Worm (Caenorhabditis elegans) whole organism, L2 larva: ENCODE results near the gene uba-1.
A peak's percentile ranks its signal among the peaks of the same experiment; 100 is the strongest.

Source experiments
- F13H6.1 ChIP-seq: sonication (generic microtip); optimal IDR thresholded peaks from 2 replicates; lab custom pipeline; 2016; ENCODE audit warnings: missing genetic modification characterization, missing compliant biosample characterization
- ZK546.5 ChIP-seq: sonication (generic microtip); optimal IDR thresholded peaks from 2 replicates; lab custom pipeline; 2017; ENCODE audit warnings: missing biosample characterization, missing genetic modification characterization
- alr-1 ChIP-seq: fragments of 150-350 bp; optimal IDR thresholded peaks from 2 replicates; lab custom pipeline; 2014; ENCODE audit warnings: missing biosample characterization, missing genetic modification characterization
- ama-1 ChIP-seq: fragments of 150-350 bp; optimal IDR thresholded peaks from 2 replicates; lab custom pipeline; 2018; ENCODE audit warnings: inconsistent platforms
- blmp-1 ChIP-seq: sonication (generic microtip); optimal IDR thresholded peaks from 2 replicates; lab custom pipeline; 2017; ENCODE audit warnings: missing genetic modification characterization, mild to moderate bottlenecking, missing compliant biosample characterization, antibody characterized with exemption, moderate library complexity; ENCODE audit not compliant: insufficient read depth
- ceh-16 ChIP-seq: fragments of 150-350 bp; optimal IDR thresholded peaks from 2 replicates; lab custom pipeline; 2014; ENCODE audit warnings: missing biosample characterization, missing genetic modification characterization
- ceh-82 ChIP-seq: fragments of 150-350 bp; optimal IDR thresholded peaks from 2 replicates; lab custom pipeline; 2014; ENCODE audit warnings: missing biosample characterization, missing genetic modification characterization
- crh-2 ChIP-seq: sonication (generic microtip); optimal IDR thresholded peaks from 2 replicates; lab custom pipeline; 2017; ENCODE audit warnings: missing biosample characterization, missing genetic modification characterization
- dmd-4 ChIP-seq: sonication (generic microtip); optimal IDR thresholded peaks from 2 replicates; lab custom pipeline; 2017; ENCODE audit warnings: missing biosample characterization, missing genetic modification characterization
- egl-27 ChIP-seq: sonication (generic microtip); optimal IDR thresholded peaks from 3 replicates; lab custom pipeline; 2017; ENCODE audit warnings: missing biosample characterization, missing genetic modification reagents, missing genetic modification characterization
- elt-1 ChIP-seq: fragments of 150-350 bp; optimal IDR thresholded peaks from 2 replicates; lab custom pipeline; 2014; ENCODE audit warnings: missing biosample characterization, missing genetic modification characterization
- elt-3 ChIP-seq: sonication (generic microtip); optimal IDR thresholded peaks from 2 replicates; lab custom pipeline; 2017; ENCODE audit warnings: missing biosample characterization, missing genetic modification characterization
- gmeb-1 ChIP-seq: fragments of 150-350 bp; optimal IDR thresholded peaks from 2 replicates; lab custom pipeline; 2014; ENCODE audit warnings: missing biosample characterization, missing genetic modification characterization
- lsy-2 ChIP-seq, 2 experiments: fragments of 150-350 bp in 1 of 2; sonication (generic microtip) in 1 of 2; optimal IDR thresholded peaks; 2 replicates each; lab custom pipeline; 2014 to 2017; ENCODE audit warnings: missing biosample characterization in 2 of 2, missing genetic modification characterization in 2 of 2
- mab-5 ChIP-seq: fragments of 150-350 bp; optimal IDR thresholded peaks from 2 replicates; lab custom pipeline; 2014; ENCODE audit warnings: missing biosample characterization, missing genetic modification characterization
- mdl-1 ChIP-seq, 2 experiments: fragments of 150-350 bp in 1 of 2; sonication (generic microtip) in 1 of 2; optimal IDR thresholded peaks; 2 replicates each; lab custom pipeline; 2017; ENCODE audit warnings: missing biosample characterization in 2 of 2, missing genetic modification characterization in 2 of 2
- nhr-10 ChIP-seq: sonication (generic microtip); optimal IDR thresholded peaks from 2 replicates; lab custom pipeline; 2017; ENCODE audit warnings: missing biosample characterization, missing genetic modification characterization
- nhr-129 ChIP-seq: fragments of 150-350 bp; optimal IDR thresholded peaks from 2 replicates; lab custom pipeline; 2014; ENCODE audit warnings: missing biosample characterization, missing genetic modification characterization
- nhr-23 ChIP-seq: fragments of 150-350 bp; optimal IDR thresholded peaks from 2 replicates; lab custom pipeline; 2014; ENCODE audit warnings: missing biosample characterization, missing genetic modification reagents, missing genetic modification characterization
- nhr-237 ChIP-seq: fragments of 150-350 bp; optimal IDR thresholded peaks from 2 replicates; lab custom pipeline; 2014; ENCODE audit warnings: missing biosample characterization, missing genetic modification characterization
- nhr-25 ChIP-seq: fragments of 150-350 bp; sonication (generic microtip); optimal IDR thresholded peaks from 3 replicates; lab custom pipeline; 2014; ENCODE audit warnings: missing biosample characterization, missing genetic modification characterization
- nhr-6 ChIP-seq: fragments of 150-350 bp; optimal IDR thresholded peaks from 2 replicates; lab custom pipeline; 2014; ENCODE audit warnings: missing biosample characterization, missing genetic modification characterization
- nhr-77 ChIP-seq: fragments of 150-350 bp; optimal IDR thresholded peaks from 2 replicates; lab custom pipeline; 2014; ENCODE audit warnings: missing biosample characterization, missing genetic modification characterization
- peb-1 ChIP-seq: fragments of 150-350 bp; optimal IDR thresholded peaks from 2 replicates; lab custom pipeline; 2014; ENCODE audit warnings: missing biosample characterization, missing genetic modification characterization
- skn-1 ChIP-seq: sonication (generic microtip); optimal IDR thresholded peaks from 2 replicates; lab custom pipeline; 2017; ENCODE audit warnings: missing biosample characterization, missing genetic modification characterization
- sma-3 ChIP-seq: sonication (generic microtip); optimal IDR thresholded peaks from 2 replicates; lab custom pipeline; 2016; ENCODE audit warnings: missing genetic modification reagents, missing genetic modification characterization, missing compliant biosample characterization
- sma-9 ChIP-seq, 2 experiments: fragments of 150-350 bp in 1 of 2; sonication (generic microtip) in 1 of 2; optimal IDR thresholded peaks; 2 replicates each; lab custom pipeline; 2014 to 2016; ENCODE audit warnings: missing genetic modification characterization in 2 of 2, mild to moderate bottlenecking in 1 of 2, missing biosample characterization in 1 of 2, missing compliant biosample characterization in 1 of 2, missing genetic modification reagents in 1 of 2, moderate library complexity in 1 of 2
- unc-55 ChIP-seq: fragments of 150-350 bp; sonication (generic microtip); optimal IDR thresholded peaks from 3 replicates; lab custom pipeline; 2014; ENCODE audit warnings: missing biosample characterization, missing genetic modification reagents, missing genetic modification characterization
- unc-62 ChIP-seq: fragments of 150-350 bp; optimal IDR thresholded peaks from 2 replicates; lab custom pipeline; 2014; ENCODE audit warnings: missing biosample characterization, missing genetic modification reagents, missing genetic modification characterization
- zag-1 ChIP-seq: fragments of 150-350 bp; optimal IDR thresholded peaks from 2 replicates; lab custom pipeline; 2014; ENCODE audit warnings: missing biosample characterization, missing genetic modification characterization
- ztf-1 ChIP-seq: fragments of 200-800 bp; sonication (Bioruptor generic); conservative IDR thresholded peaks from 2 replicates; pipeline ENCODE4 v1.3.6; 2022; ENCODE audit warnings: missing genetic modification characterization, missing compliant biosample characterization
- ztf-4 ChIP-seq: fragments of 150-350 bp; optimal IDR thresholded peaks from 2 replicates; lab custom pipeline; 2014; ENCODE audit warnings: missing biosample characterization, missing genetic modification characterization

Gene uba-1

ce11 chrIV:9972629-9973028, 22.1 kb downstream of the uba-1 start, which contains the start of the genes C47E12.12 and C47E12.10:
TSS of gene C47E12.12 (minus strand) at chrIV:9972729.
TSS of gene C47E12.10 (plus strand) at chrIV:9972800.
- TF ChIP-seq alr-1 (tag; lab: Kevin White, UChicago) (no peak), elt-3 (tag; lab: Kevin White, UChicago) (no peak), nhr-129 (tag; lab: Kevin White, UChicago) (no peak), skn-1 (tag; lab: Kevin White, UChicago) (no peak), elt-1 (tag; lab: Kevin White, UChicago) (no peak), lsy-2 (tag; optimal IDR thresholded peaks at IDR 0.05; lab: Kevin White, UChicago) (no peak), mdl-1 (tag; optimal IDR thresholded peaks at IDR 0.05; lab: Kevin White, UChicago) (no peak), dmd-4 (no peak), ama-1 (lab: Kevin White, UChicago) (no peak), nhr-77 (tag; lab: Kevin White, UChicago) (no peak), gmeb-1 (tag; lab: Kevin White, UChicago) (no peak), peb-1 (no peak), blmp-1 (tag; lab: Kevin White, UChicago) (no peak), mab-5 (tag; lab: Kevin White, UChicago) (no peak), ceh-16 (tag; lab: Kevin White, UChicago) (no peak), ceh-82 (tag; lab: Kevin White, UChicago) (no peak)
- TF ChIP-seq, all 48 proteins: peak for 0

DNA sequence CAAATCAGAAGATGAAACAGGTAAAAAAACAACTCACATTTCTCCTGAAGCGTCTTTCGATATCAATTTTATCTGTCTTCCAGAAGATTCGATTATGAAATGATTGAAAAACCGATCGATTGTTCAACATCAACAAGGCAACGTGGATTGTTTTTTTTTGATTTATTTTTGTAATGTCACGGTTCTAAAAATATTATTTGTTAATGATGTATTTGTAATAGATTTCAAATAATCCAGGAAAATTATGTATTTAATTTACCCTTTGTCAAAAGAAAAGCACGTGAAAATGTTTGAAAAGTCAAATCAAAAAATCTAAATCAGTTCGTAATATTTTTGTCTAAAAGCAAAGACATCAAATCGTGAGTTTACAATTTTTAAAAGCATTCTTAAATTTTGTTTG, 25.7 kb downstream of the uba-1 start, which contains the start of the genes kin-5 and C47E12.11:
Gene kin-5, minus strand, starts transcription at position 101 of the 400 bp plus-strand sequence.
Gene C47E12.11, plus strand, starts transcription at position 320 of the 400 bp plus-strand sequence.
- TF ChIP-seq sma-3 (no peak), peb-1 (no peak), elt-3 (tag; lab: Kevin White, UChicago) (no peak), unc-62 (GFP tag; lab: Kevin White, UChicago) (no peak), ZK546.5 (tag; lab: Kevin White, UChicago) (no peak), ceh-16 (tag; lab: Kevin White, UChicago) (no peak), gmeb-1 (tag; lab: Kevin White, UChicago) (no peak), zag-1 (tag; lab: Kevin White, UChicago) (no peak), blmp-1 (tag; lab: Kevin White, UChicago) (no peak)

- TF ChIP-seq ztf-1 (GFP tag; lab: Robert Waterston, UW) (no peak), dmd-4 (no peak), crh-2 (tag; lab: Kevin White, UChicago) (peak; percentile 56), nhr-237 (tag; lab: Kevin White, UChicago) (no peak)
- TF ChIP-seq, all 48 proteins: peak for 1
These were observed 30.8 kb downstream of the uba-1 start, which contains the start of gene T13H10.2 for ce11 chrIV:9963945-9964344. TSS of gene T13H10.2 (plus strand) at chrIV:9964245.

DNA sequence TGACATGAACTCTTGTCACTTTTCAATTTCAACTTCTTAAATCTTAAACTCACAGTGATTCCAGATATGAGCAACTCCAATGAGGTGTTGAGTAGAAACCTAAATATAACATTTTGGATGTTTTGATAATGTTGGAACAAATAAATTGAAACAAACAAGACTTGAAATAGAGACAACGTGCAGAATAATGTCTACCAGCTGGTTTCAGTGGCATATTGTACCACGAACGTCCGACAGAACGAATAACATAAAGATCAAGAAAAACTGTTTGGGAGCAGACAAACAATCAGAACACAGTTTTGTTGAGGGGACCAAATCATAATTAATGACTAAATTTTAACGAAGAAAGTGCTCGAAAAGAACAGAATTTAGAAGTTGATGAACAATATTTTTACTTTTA, 41.4 kb downstream of the uba-1 start, which contains the start of gene gon-1:
Gene gon-1, minus strand, starts transcription at position 101 of the 400 bp plus-strand sequence.
- TF ChIP-seq nhr-237 (tag; lab: Kevin White, UChicago) (no peak), ceh-82 (tag; lab: Kevin White, UChicago) (no peak), elt-1 (tag; lab: Kevin White, UChicago) (no peak), ztf-4 (no peak), nhr-23 (tag; lab: Kevin White, UChicago) (no peak), ceh-16 (tag; lab: Kevin White, UChicago) (no peak), nhr-25 (tag; lab: Kevin White, UChicago) (no peak)

DNA sequence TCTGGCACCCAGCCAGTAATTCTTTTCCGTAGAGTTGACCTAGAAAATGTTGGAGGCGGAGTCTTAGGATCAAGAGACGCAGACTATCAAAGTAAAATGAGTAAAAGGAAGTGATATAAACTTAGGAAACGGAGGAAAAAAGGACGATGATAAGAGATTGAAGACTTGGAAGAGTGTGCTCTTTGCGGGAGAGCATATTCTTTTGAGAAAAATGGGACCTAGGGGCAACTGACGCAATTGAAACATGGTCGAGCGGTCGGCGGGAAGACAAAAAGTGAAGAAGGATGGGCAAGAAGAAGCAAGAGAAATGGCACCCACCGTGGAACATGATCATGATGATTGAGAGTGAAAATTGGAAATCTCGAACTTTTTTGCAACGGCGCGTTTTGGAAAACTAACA, 46.7 kb downstream of the uba-1 start:
- TF ChIP-seq sma-9 (GFP tag; optimal IDR thresholded peaks at IDR 0.05; lab: Kevin White, UChicago) (peak; percentile 45), sma-9 (tag; optimal IDR thresholded peaks at IDR 0.05; lab: Kevin White, UChicago) (no peak), F13H6.1 (tag; lab: Kevin White, UChicago) (peak; percentile 28), nhr-6 (no peak), nhr-129 (tag; lab: Kevin White, UChicago) (peak; percentile 55), egl-27 (tag; lab: Kevin White, UChicago) (no peak), nhr-10 (tag; lab: Kevin White, UChicago) (no peak), nhr-237 (tag; lab: Kevin White, UChicago) (no peak), unc-55 (no peak)
- TF ChIP-seq, all 48 proteins: peak for 3
